Worm (Caenorhabditis elegans) whole organism, young adult: ENCODE data around the gene E02H1.6.

Source experiments
- B0035.1 ChIP-seq: sonication (generic microtip); optimal IDR thresholded peaks from 2 replicates; lab custom pipeline; 2016; ENCODE audit warnings: missing genetic modification characterization, mild to moderate bottlenecking, missing compliant biosample characterization, missing genotype, missing genetic modification reagents
- B0261.1 ChIP-seq: sonication (generic microtip); optimal IDR thresholded peaks from 2 replicates; lab custom pipeline; 2016; ENCODE audit warnings: mild to moderate bottlenecking, missing genetic modification characterization, moderate library complexity, missing compliant biosample characterization
- B0336.3 ChIP-seq: fragments of 200-800 bp; sonication (Bioruptor generic); IDR thresholded peaks from 2 replicates; pipeline ENCODE4 v1.3.6; 2022; ENCODE audit warnings: missing genetic modification characterization, missing compliant biosample characterization
- C06A6.2 ChIP-seq: fragments of 200-800 bp; sonication (Bioruptor generic); conservative IDR thresholded peaks from 2 replicates; pipeline ENCODE4 v1.3.6; 2022; ENCODE audit warnings: missing genetic modification characterization, missing compliant biosample characterization
- F52B5.7 ChIP-seq: sonication (generic microtip); optimal IDR thresholded peaks from 2 replicates; lab custom pipeline; 2016; ENCODE audit warnings: mild to moderate bottlenecking, missing genetic modification characterization, missing compliant biosample characterization
- K11D2.4 ChIP-seq: fragments of 200-800 bp; sonication (Bioruptor generic); IDR thresholded peaks from 2 replicates; pipeline ENCODE4 v1.3.6; 2022; ENCODE audit warnings: missing genetic modification reagents, missing genetic modification characterization, missing compliant biosample characterization
- K12H6.12 ChIP-seq: fragments of 200-800 bp; sonication (Bioruptor generic); optimal IDR thresholded peaks from 2 replicates; lab custom pipeline; 2018; ENCODE audit warnings: mild to moderate bottlenecking, missing genetic modification characterization, missing compliant biosample characterization
- T07F8.4 ChIP-seq: sonication (generic microtip); optimal IDR thresholded peaks from 2 replicates; lab custom pipeline; 2016; ENCODE audit warnings: mild to moderate bottlenecking, missing genetic modification characterization, moderate library complexity, missing compliant biosample characterization
- Y53G8AR.9 ChIP-seq: fragments of 200-800 bp; sonication (Bioruptor generic); conservative IDR thresholded peaks from 2 replicates; pipeline ENCODE4 v1.3.6; 2022; ENCODE audit warnings: missing genetic modification reagents, missing genetic modification characterization, missing compliant biosample characterization
- Y67H2A.10 ChIP-seq: fragments of 200-800 bp; sonication (Bioruptor generic); conservative IDR thresholded peaks from 2 replicates; pipeline ENCODE4 v1.3.6; 2022; ENCODE audit warnings: missing genetic modification reagents, missing genetic modification characterization, missing compliant biosample characterization
- atf-7 ChIP-seq: sonication (generic microtip); optimal IDR thresholded peaks from 2 replicates; lab custom pipeline; 2017; ENCODE audit warnings: mild to moderate bottlenecking, missing genetic modification characterization, missing compliant biosample characterization
- athp-1 ChIP-seq: sonication (generic microtip); optimal IDR thresholded peaks from 2 replicates; lab custom pipeline; 2017; ENCODE audit warnings: mild to moderate bottlenecking, missing genetic modification characterization, missing compliant biosample characterization
- bed-1 ChIP-seq: fragments of 200-800 bp; sonication (Bioruptor generic); IDR thresholded peaks from 2 replicates; pipeline ENCODE4 v1.3.6; 2022; ENCODE audit warnings: missing genetic modification reagents, missing genetic modification characterization, missing compliant biosample characterization
- cebp-1 ChIP-seq, 2 experiments: fragments of 200-800 bp in 1 of 2; sonication (Bioruptor generic) in 1 of 2; sonication (generic microtip) in 1 of 2; IDR thresholded peaks in 1 of 2; optimal IDR thresholded peaks in 1 of 2; 2 replicates each; pipeline versions ENCODE4 v1.3.6 to Lab custom; 2017 to 2022; ENCODE audit warnings: missing compliant biosample characterization in 2 of 2, missing genetic modification characterization in 2 of 2, mild to moderate bottlenecking in 1 of 2, missing genetic modification reagents in 1 of 2, moderate library complexity in 1 of 2
- die-1 ChIP-seq: sonication (generic microtip); optimal IDR thresholded peaks from 2 replicates; lab custom pipeline; 2016; ENCODE audit warnings: missing genotype, mild to moderate bottlenecking, missing genetic modification characterization, missing compliant biosample characterization
- dpff-1 ChIP-seq: sonication (generic microtip); optimal IDR thresholded peaks from 2 replicates; lab custom pipeline; 2017; ENCODE audit warnings: mild to moderate bottlenecking, missing genetic modification characterization, missing compliant biosample characterization
- egl-44 ChIP-seq: fragments of 200-800 bp; sonication (Bioruptor generic); IDR thresholded peaks from 2 replicates; pipeline ENCODE4 v1.3.6; 2022; ENCODE audit warnings: missing genetic modification reagents, missing genetic modification characterization, missing compliant biosample characterization
- egrh-3 ChIP-seq: fragments of 200-800 bp; sonication (Bioruptor generic); IDR thresholded peaks from 2 replicates; pipeline ENCODE4 v1.3.6; 2022; ENCODE audit warnings: missing genetic modification reagents, missing genetic modification characterization, missing compliant biosample characterization
- ekl-4 ChIP-seq: fragments of 200-800 bp; sonication (Bioruptor generic); IDR thresholded peaks from 2 replicates; pipeline ENCODE4 v1.3.6; 2022; ENCODE audit warnings: missing genetic modification reagents, missing genetic modification characterization, missing compliant biosample characterization
- ets-4 ChIP-seq: fragments of 200-800 bp; sonication (Bioruptor generic); optimal IDR thresholded peaks from 2 replicates; lab custom pipeline; 2018; ENCODE audit warnings: mild to moderate bottlenecking, missing genetic modification characterization, missing compliant biosample characterization
- fkh-3 ChIP-seq: sonication (generic microtip); optimal IDR thresholded peaks from 2 replicates; lab custom pipeline; 2016; ENCODE audit warnings: mild to moderate bottlenecking, missing genetic modification characterization, missing compliant biosample characterization
- hlh-12 ChIP-seq: sonication (generic microtip); optimal IDR thresholded peaks from 2 replicates; lab custom pipeline; 2016; ENCODE audit warnings: missing genetic modification characterization, missing compliant biosample characterization
- hlh-26 ChIP-seq: fragments of 200-800 bp; sonication (Bioruptor generic); conservative IDR thresholded peaks from 2 replicates; pipeline ENCODE4 v1.3.6; 2022; ENCODE audit warnings: missing genetic modification reagents, missing genetic modification characterization, missing compliant biosample characterization
- hrde-1 ChIP-seq: sonication (generic microtip); optimal IDR thresholded peaks from 2 replicates; lab custom pipeline; 2016; ENCODE audit warnings: missing genetic modification characterization, mild to moderate bottlenecking, missing compliant biosample characterization, moderate library complexity, missing genotype, missing genetic modification reagents, borderline replicate concordance
- lin-54 ChIP-seq: fragments of 200-800 bp; sonication (Bioruptor generic); optimal IDR thresholded peaks from 2 replicates; lab custom pipeline; 2018; ENCODE audit warnings: mild to moderate bottlenecking, missing genetic modification characterization, missing compliant biosample characterization
- mxl-1 ChIP-seq: sonication (generic microtip); optimal IDR thresholded peaks from 2 replicates; lab custom pipeline; 2016; ENCODE audit warnings: missing genetic modification characterization, missing compliant biosample characterization
- nfya-1 ChIP-seq: sonication (generic microtip); optimal IDR thresholded peaks from 2 replicates; lab custom pipeline; 2017; ENCODE audit warnings: antibody characterized with exemption, missing compliant biosample characterization, missing genetic modification characterization, borderline replicate concordance; ENCODE audit not compliant: insufficient read depth
- nfya-2 ChIP-seq: fragments of 200-800 bp; sonication (Bioruptor generic); IDR thresholded peaks from 2 replicates; pipeline ENCODE4 v1.3.6; 2022; ENCODE audit warnings: missing genetic modification reagents, missing genetic modification characterization, missing compliant biosample characterization
- nhr-27 ChIP-seq: fragments of 200-800 bp; sonication (Bioruptor generic); optimal IDR thresholded peaks from 2 replicates; lab custom pipeline; 2018; ENCODE audit warnings: mild to moderate bottlenecking, missing genetic modification characterization, moderate library complexity, missing compliant biosample characterization
- nhr-80 ChIP-seq: sonication (generic microtip); optimal IDR thresholded peaks from 2 replicates; lab custom pipeline; 2016; ENCODE audit warnings: missing genetic modification characterization, missing compliant biosample characterization
- pbrm-1 ChIP-seq: fragments of 200-800 bp; sonication (Bioruptor generic); IDR thresholded peaks from 2 replicates; pipeline ENCODE4 v1.3.6; 2022; ENCODE audit warnings: missing genetic modification reagents, missing genetic modification characterization, missing compliant biosample characterization
- rcor-1 ChIP-seq: fragments of 200-800 bp; sonication (Bioruptor generic); IDR thresholded peaks from 2 replicates; pipeline ENCODE4 v1.3.6; 2022; ENCODE audit warnings: missing genetic modification reagents, missing genetic modification characterization, missing compliant biosample characterization
- repo-1 ChIP-seq: sonication (generic microtip); optimal IDR thresholded peaks from 2 replicates; lab custom pipeline; 2017; ENCODE audit warnings: mild to moderate bottlenecking, missing genetic modification characterization, missing compliant biosample characterization
- snpc-1.1 ChIP-seq: sonication (generic microtip); optimal IDR thresholded peaks from 2 replicates; lab custom pipeline; 2017; ENCODE audit warnings: missing genetic modification characterization, mild to moderate bottlenecking, missing compliant biosample characterization, antibody characterized with exemption, moderate library complexity, missing genotype, missing genetic modification reagents; ENCODE audit not compliant: insufficient read depth
- snpc-3.4 ChIP-seq: sonication (generic microtip); optimal IDR thresholded peaks from 2 replicates; lab custom pipeline; 2017; ENCODE audit warnings: missing genetic modification characterization, mild to moderate bottlenecking, missing compliant biosample characterization, antibody characterized with exemption, moderate library complexity, missing genotype, missing genetic modification reagents
- tbp1 ChIP-seq: fragments of 200-800 bp; sonication (Bioruptor generic); optimal IDR thresholded peaks from 2 replicates; lab custom pipeline; 2018; ENCODE audit warnings: mild to moderate bottlenecking, missing genetic modification characterization, missing compliant biosample characterization
- tbx-9 ChIP-seq: sonication (generic microtip); optimal IDR thresholded peaks from 2 replicates; lab custom pipeline; 2016; ENCODE audit warnings: borderline replicate concordance, missing genetic modification characterization, inconsistent platforms, missing compliant biosample characterization
- unc-130 ChIP-seq: sonication (generic microtip); optimal IDR thresholded peaks from 2 replicates; lab custom pipeline; 2016; ENCODE audit warnings: missing genetic modification reagents, missing genetic modification characterization, missing compliant biosample characterization
- xnd-1 ChIP-seq: sonication (generic microtip); optimal IDR thresholded peaks from 2 replicates; lab custom pipeline; 2016; ENCODE audit warnings: missing genotype, missing genetic modification reagents, missing genetic modification characterization, missing compliant biosample characterization
- zim-3 ChIP-seq: sonication (generic microtip); optimal IDR thresholded peaks from 2 replicates; lab custom pipeline; 2017; ENCODE audit warnings: mild to moderate bottlenecking, missing genetic modification characterization, moderate library complexity, missing compliant biosample characterization
- ztf-18 ChIP-seq: sonication (generic microtip); optimal IDR thresholded peaks from 2 replicates; lab custom pipeline; 2016; ENCODE audit warnings: missing genotype, mild to moderate bottlenecking, missing genetic modification characterization, missing compliant biosample characterization
- ztf-3 ChIP-seq: fragments of 200-800 bp; sonication (Bioruptor generic); optimal IDR thresholded peaks from 2 replicates; lab custom pipeline; 2018; ENCODE audit warnings: mild to moderate bottlenecking, missing genetic modification characterization, missing compliant biosample characterization
- ztf-6 ChIP-seq: fragments of 200-800 bp; sonication (Bioruptor generic); IDR thresholded peaks from 2 replicates; pipeline ENCODE4 v1.3.6; 2022; ENCODE audit warnings: missing genetic modification reagents, missing genetic modification characterization, missing compliant biosample characterization

Gene E02H1.6

DNA sequence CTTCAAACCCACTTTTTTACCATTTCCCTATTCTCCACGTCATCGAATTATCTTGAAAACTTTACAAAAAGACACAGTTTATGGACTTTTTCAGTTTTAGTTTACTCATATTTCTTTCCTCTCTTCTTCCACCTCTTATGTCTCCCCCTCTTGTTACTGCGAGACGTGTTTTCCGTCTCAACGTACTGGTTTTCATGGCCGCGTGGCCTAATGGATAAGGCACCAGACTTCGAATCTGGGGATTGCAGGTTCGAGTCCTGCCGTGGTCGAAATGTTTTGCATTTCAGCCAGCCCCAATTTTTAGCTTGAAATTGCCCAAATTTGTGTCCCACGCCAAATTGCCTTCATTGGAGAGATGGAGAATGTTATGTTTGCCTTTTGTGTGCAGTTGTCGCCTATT, 30.5 kb upstream of the E02H1.6 start (continued):
- TF ChIP-seq tbx-9 (tag; lab: Kevin White, UChicago) (no peak), egl-44 (GFP tag; lab: Robert Waterston, UW) (peak; percentile 79), egrh-3 (GFP tag; lab: Robert Waterston, UW) (peak; percentile 29; the same call in 1 of the 2 replicates), K11D2.4 (GFP tag; lab: Robert Waterston, UW) (0 out of 2 replicates have a peak, but pooled peaks have one; percentile 55), ets-4 (no peak), dpff-1 (tag; lab: Kevin White, UChicago) (no peak), cebp-1 (GFP tag; IDR thresholded peaks at IDR 0.05; lab: Robert Waterston, UW) (no peak), cebp-1 (tag; optimal IDR thresholded peaks at IDR 0.05; lab: Kevin White, UChicago) (peak; percentile 73), lin-54 (GFP tag; lab: Kevin White, UChicago) (peak; percentile 48), C06A6.2 (GFP tag; lab: Robert Waterston, UW) (0 out of 2 replicates have a peak, but pooled peaks have one; percentile 17), zim-3 (tag; lab: Kevin White, UChicago) (peak; percentile 87), snpc-3.4 (tag; lab: Kevin White, UChicago) (peak; percentile 88), unc-130 (GFP tag; lab: Kevin White, UChicago) (peak; percentile 49), atf-7 (tag; lab: Kevin White, UChicago) (peak; percentile 54), ztf-3 (GFP tag; lab: Kevin White, UChicago) (no peak), athp-1 (tag; lab: Kevin White, UChicago) (peak; percentile 68), B0261.1 (tag; lab: Kevin White, UChicago) (peak; percentile 93), B0035.1 (tag; lab: Kevin White, UChicago) (peak; percentile 32), nfya-1 (tag; lab: Kevin White, UChicago) (no peak), xnd-1 (no peak), ekl-4 (GFP tag; lab: Robert Waterston, UW) (0 out of 2 replicates have a peak, but pooled peaks have one; percentile 62), hlh-26 (no peak), hlh-12 (tag; lab: Kevin White, UChicago) (no peak), Y53G8AR.9 (GFP tag; lab: Robert Waterston, UW) (peak; percentile 65; the same call in 1 of the 2 replicates), tbp1 (GFP tag; lab: Kevin White, UChicago) (peak; percentile 98), T07F8.4 (tag; lab: Kevin White, UChicago) (peak; percentile 53), K12H6.12 (tag; lab: Kevin White, UChicago) (peak; percentile 52), pbrm-1 (peak; percentile 77), ztf-18 (tag; lab: Kevin White, UChicago) (peak; percentile 72), die-1 (peak; percentile 90), nhr-27 (tag; lab: Kevin White, UChicago) (no peak), bed-1 (0 out of 2 replicates have a peak, but pooled peaks have one; percentile 57), hrde-1 (tag; lab: Kevin White, UChicago) (peak; percentile 68), nhr-80 (peak; percentile 31), snpc-1.1 (tag; lab: Kevin White, UChicago) (no peak), Y67H2A.10 (GFP tag; lab: Robert Waterston, UW) (peak; percentile 46; the same call in 1 of the 2 replicates), B0336.3 (GFP tag; lab: Robert Waterston, UW) (peak; percentile 50; the same call in 1 of the 2 replicates), rcor-1 (GFP tag; lab: Robert Waterston, UW) (peak; percentile 72), nfya-2 (no peak), repo-1 (tag; lab: Kevin White, UChicago) (peak; percentile 5), mxl-1 (tag; lab: Kevin White, UChicago) (peak; percentile 90), F52B5.7 (peak; percentile 83), ztf-6 (peak; percentile 16; the same call in 1 of the 2 replicates), fkh-3 (tag; lab: Kevin White, UChicago) (peak; percentile 7)
